Fruit fly (Drosophila melanogaster) whole organism: ENCODE data around the gene Osi9.
A peak's percentile ranks its signal among the peaks of the same experiment; 100 is the strongest.

Experiments used
- CG8478 ChIP-seq: fragments of >200 bp; optimal IDR thresholded peaks from 2 replicates; lab custom pipeline; 2018; ENCODE audit warnings: inconsistent platforms
- Dll ChIP-seq: fragments of >200 bp; optimal IDR thresholded peaks from 2 replicates; lab custom pipeline; 2017
- EcR ChIP-seq, 2 experiments: fragments of >200 bp; optimal IDR thresholded peaks; 2 replicates each; lab custom pipeline; 2017; ENCODE audit warnings: missing biosample characterization in 2 of 2, missing genetic modification characterization in 2 of 2, missing genetic modification reagents in 2 of 2
- pan ChIP-seq: fragments of >200 bp; optimal IDR thresholded peaks from 2 replicates; lab custom pipeline; 2017
- psq ChIP-seq: fragments of >200 bp; optimal IDR thresholded peaks from 2 replicates; lab custom pipeline; 2017
- usp ChIP-seq: fragments of >200 bp; optimal IDR thresholded peaks from 2 replicates; lab custom pipeline; 2017; ENCODE audit warnings: missing biosample characterization, missing genetic modification characterization, mixed read lengths

The Osi9 gene

dm6 chr3R:6259837-6260236 is at the start of gene Osi9:
Osi9 (plus strand) TSS chr3R:6260211.
- TF ChIP-seq CG8478 (lab: Kevin White, UChicago) (no peak), usp (no peak), psq (lab: Kevin White, UChicago) (no peak), pan (lab: Kevin White, UChicago) (no peak)

DNA sequence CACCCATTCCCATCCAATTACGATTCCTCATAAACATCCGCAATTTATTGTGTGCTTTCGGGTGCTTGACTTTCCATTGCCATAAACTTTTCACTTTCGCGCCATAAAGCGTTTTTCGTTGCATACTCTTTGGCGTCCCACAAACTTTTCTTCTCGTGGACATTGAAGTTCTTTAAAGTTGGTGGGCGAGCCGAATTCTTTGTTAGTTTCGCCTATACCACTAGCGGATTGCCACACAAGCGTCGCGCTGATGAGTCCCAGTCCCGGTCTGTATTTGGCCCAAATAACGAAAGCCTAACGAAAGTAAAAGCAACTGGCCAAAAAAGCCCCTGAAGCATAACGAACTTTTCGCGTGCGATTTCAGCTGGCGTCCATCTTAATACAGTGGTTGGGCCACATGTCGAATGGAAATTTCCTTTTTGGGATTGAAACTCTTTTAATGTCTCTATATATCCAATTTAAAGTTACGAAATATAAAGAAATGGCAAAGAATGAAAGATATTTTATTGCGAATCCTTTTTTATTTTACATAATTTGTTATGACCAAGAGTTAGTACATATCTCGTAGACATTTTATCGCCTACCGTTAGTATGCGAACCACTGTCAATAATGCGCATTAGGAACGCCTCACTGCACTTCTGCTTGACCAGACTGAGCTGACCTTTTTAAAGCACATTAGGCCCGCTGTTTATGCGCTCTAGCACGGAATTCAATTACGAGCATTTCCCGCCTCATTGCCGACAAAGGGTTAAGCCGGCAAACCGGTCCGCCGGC is 49.6 kb upstream of the Osi9 start:
- TF ChIP-seq CG8478 (lab: Kevin White, UChicago) (no peak), psq (lab: Kevin White, UChicago) (no peak)

DNA sequence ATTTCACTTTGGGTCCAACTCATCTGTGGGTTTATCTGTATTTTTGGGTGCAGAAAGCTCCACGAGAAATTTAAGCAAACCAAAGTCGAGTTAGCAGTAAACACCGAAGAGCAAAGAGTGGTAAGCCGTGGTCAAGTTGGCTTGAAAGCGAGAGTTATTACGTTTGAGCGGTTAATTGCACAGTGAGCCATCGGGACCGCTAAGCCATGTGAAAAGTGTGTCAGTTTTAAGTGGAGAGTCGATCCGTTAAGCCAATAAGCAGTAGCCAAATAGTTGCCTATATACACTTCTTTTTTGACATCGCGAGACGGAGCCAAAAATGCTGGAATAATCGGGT is 49.0 kb upstream of the Osi9 start:
- TF ChIP-seq pan (lab: Kevin White, UChicago) (no peak), CG8478 (lab: Kevin White, UChicago) (no peak), Dll (lab: Kevin White, UChicago) (no peak), psq (lab: Kevin White, UChicago) (no peak), EcR (GFP tag; optimal IDR thresholded peaks at IDR 0.05; lab: Kevin White, UChicago) (no peak), usp (no peak)

DNA sequence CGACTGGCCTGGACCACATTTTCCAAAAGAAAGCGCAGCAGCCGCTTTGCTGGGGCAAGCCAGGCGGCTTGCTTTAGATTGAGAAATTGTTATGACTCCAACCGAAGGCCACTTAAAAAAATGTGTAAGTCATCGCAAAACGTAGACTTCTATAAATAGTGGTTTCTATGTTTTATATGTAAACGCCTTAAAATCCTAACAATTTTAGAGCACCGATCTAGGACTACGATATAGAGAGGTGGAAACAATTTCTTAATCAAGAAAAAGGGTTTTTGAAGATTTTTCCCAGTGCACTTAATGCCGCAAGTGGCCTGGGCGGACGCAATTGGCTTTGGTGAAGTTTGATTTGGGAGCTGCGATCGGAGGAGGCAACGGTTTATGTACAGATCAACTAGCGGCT is 45.8 kb upstream of the Osi9 start:
- TF ChIP-seq Dll (lab: Kevin White, UChicago) (no peak), CG8478 (lab: Kevin White, UChicago) (no peak), usp (no peak), psq (lab: Kevin White, UChicago) (no peak), EcR (GFP tag; optimal IDR thresholded peaks at IDR 0.05; lab: Kevin White, UChicago) (no peak), pan (lab: Kevin White, UChicago) (no peak)

DNA sequence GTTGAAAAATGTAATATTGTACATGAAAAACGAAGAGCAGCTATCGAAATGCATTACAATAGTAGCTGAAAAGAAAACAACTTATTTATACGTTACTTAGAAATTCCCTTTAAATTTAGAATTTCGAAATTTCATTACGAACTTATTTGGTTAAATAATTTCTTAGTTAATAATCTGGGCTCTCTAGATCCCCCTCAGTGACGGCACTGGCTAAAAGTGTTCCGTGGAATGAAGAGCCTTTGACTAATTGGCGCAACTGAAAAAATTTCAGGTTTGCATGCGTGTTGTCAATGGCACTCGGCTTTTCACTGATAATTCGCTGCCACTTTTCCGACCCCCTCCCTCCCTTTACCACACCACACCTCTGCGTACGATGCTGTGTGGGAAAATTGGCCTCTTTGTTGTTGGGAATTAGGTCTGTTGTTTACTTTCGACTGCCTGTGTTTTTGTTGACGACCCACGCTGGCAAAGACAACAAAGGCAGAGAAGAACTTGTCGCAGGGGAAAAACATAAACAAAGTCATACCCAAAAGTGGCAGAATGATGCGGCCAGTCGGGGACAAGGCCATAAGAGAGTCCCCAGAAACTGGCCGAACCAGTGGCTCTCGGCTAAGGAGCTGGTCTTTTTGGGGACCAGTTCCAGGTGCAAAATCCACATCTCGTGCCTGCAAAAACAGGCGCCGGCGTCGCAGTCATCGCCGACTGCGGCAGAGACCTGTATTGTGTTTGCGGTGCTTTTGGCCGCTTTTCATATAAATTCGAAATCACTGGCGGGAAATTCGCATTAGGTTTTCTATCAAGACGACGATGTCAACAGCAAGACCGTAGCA is 44.7 kb upstream of the Osi9 start, which contains the start of gene Osi3:
Gene Osi3, plus strand, starts transcription at position 780 of the 830 bp plus-strand sequence.
- TF ChIP-seq EcR (GFP tag; optimal IDR thresholded peaks at IDR 0.05; lab: Kevin White, UChicago), result no peak
- no peak for TF ChIP-seq Dll (lab: Kevin White, UChicago)
- no peak for TF ChIP-seq usp
- TF ChIP-seq pan (lab: Kevin White, UChicago), result no peak
- TF ChIP-seq CG8478 (lab: Kevin White, UChicago), result no peak
- no peak for TF ChIP-seq psq (lab: Kevin White, UChicago)

dm6 chr3R:6221681-6222080 is 38.3 kb upstream of the Osi9 start, which contains the start of gene Osi4:
Osi4 (minus strand) TSS chr3R:6221781.
- TF ChIP-seq CG8478 (lab: Kevin White, UChicago) (no peak), psq (lab: Kevin White, UChicago) (no peak), usp (no peak), pan (lab: Kevin White, UChicago) (no peak), EcR (GFP tag; optimal IDR thresholded peaks at IDR 0.05; lab: Kevin White, UChicago) (no peak), Dll (lab: Kevin White, UChicago) (no peak)

dm6 chr3R:6222119-6222518 is 37.9 kb upstream of the Osi9 start:
- no peak for TF ChIP-seq CG8478 (lab: Kevin White, UChicago)
- TF ChIP-seq usp, result no peak
- no peak for TF ChIP-seq EcR (GFP tag; optimal IDR thresholded peaks at IDR 0.05; lab: Kevin White, UChicago)
- TF ChIP-seq Dll (lab: Kevin White, UChicago), result no peak
- no peak for TF ChIP-seq pan (lab: Kevin White, UChicago)

DNA sequence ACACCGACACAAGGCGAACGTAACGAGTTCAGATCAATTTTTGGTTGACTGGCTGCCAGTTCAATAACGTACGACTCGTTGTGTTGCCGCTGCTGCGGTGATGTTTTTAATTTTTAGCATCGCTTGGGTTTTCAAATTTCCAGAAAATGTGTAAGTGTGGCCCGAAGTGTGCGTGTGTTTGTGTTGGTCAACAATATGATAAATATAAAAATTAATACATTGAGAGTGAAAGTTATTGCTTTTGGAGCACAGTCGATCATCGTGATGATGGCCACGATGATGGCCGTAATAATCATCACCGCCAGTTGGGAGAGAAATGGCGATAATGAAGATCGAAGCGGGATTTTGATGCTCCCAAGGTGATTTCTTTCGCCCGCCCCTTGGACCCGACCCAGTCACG is 33.9 kb upstream of the Osi9 start:
- no peak for TF ChIP-seq psq (lab: Kevin White, UChicago)
- no peak for TF ChIP-seq pan (lab: Kevin White, UChicago)
- TF ChIP-seq Dll (lab: Kevin White, UChicago), result no peak
- no peak for TF ChIP-seq EcR (GFP tag; optimal IDR thresholded peaks at IDR 0.05; lab: Kevin White, UChicago)
- no peak for TF ChIP-seq usp
- TF ChIP-seq CG8478 (lab: Kevin White, UChicago), result no peak

DNA sequence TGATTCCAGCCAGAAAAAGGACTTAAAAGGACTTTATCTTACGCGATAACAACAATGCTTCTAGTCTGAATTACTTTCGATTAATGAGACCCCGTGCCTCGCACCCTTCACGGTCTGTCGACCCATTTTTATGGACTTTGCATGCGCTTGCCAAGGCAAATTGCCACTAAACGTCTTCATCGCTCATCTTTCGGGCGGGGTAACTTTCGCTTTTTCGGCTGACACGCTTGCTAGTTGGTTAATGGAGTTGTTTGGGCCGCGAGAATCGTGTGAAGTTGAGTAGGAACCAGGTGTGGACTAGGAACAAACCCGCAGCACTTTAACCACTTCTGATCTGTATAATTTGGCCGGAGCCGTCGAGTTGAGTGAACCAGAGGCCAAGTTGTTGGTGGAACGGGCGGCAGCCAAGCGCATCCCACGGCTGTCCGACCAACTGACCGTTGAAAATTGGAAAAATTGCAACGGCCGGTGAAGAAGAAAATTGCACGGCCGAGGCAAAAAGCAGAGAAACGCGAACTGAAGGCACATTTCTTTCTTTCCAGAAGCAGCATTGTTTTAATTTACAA is 32.9 kb upstream of the Osi9 start, which contains the start of gene Osi5:
Gene Osi5, plus strand, starts transcription at position 516 of the 566 bp plus-strand sequence.
- TF ChIP-seq EcR (GFP tag; optimal IDR thresholded peaks at IDR 0.05; lab: Kevin White, UChicago) (no peak), usp (no peak), pan (lab: Kevin White, UChicago) (no peak), Dll (lab: Kevin White, UChicago) (no peak), CG8478 (lab: Kevin White, UChicago) (no peak), psq (lab: Kevin White, UChicago) (no peak)

dm6 chr3R:6229055-6229841 is 30.8 kb upstream of the Osi9 start:
- TF ChIP-seq EcR (GFP tag; optimal IDR thresholded peaks at IDR 0.05; lab: Kevin White, UChicago) (no peak), Dll (lab: Kevin White, UChicago) (peak; percentile 37)

DNA sequence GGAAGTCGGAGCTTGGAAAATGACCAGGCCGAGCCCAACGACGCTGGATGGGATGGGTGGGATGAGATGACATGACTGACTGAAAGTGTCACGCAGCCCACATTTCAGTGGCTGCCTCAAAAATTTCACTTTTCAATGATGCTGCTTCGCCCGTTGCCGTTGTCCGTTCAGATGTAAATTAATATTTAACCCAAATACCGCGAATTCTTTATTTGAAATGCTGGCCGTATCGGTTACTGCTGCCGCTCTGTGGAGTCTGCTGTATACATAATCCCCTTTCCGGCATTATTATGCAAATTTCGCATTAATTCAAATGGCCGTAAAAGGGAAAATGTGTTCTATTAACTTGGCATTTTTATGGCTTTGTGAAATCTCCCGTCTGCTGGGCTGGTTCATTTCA is 29.7 kb upstream of the Osi9 start:
- no peak for TF ChIP-seq usp
- no peak for TF ChIP-seq psq (lab: Kevin White, UChicago)
- no peak for TF ChIP-seq CG8478 (lab: Kevin White, UChicago)
- no peak for TF ChIP-seq Dll (lab: Kevin White, UChicago)
- no peak for TF ChIP-seq pan (lab: Kevin White, UChicago)
- no peak for TF ChIP-seq EcR (GFP tag; optimal IDR thresholded peaks at IDR 0.05; lab: Kevin White, UChicago)
